Worm (Caenorhabditis elegans) whole organism, early embryonic: ENCODE data around the gene W05B2.2.

Experiments used
- B0310.2 ChIP-seq: sonication (generic microtip); optimal IDR thresholded peaks from 2 replicates; lab custom pipeline; 2016; ENCODE audit warnings: mild to moderate bottlenecking, missing genetic modification characterization, missing compliant biosample characterization
- F13C5.2 ChIP-seq: sonication (generic microtip); optimal IDR thresholded peaks from 2 replicates; lab custom pipeline; 2017; ENCODE audit warnings: mild to moderate bottlenecking, missing genetic modification characterization, inconsistent platforms, missing compliant biosample characterization
- aly-1 ChIP-seq: sonication (generic microtip); optimal IDR thresholded peaks from 2 replicates; lab custom pipeline; 2016; ENCODE audit warnings: missing genetic modification characterization, missing compliant biosample characterization
- ama-1 ChIP-seq: fragments of 150-350 bp; optimal IDR thresholded peaks from 2 replicates; lab custom pipeline; 2014
- ceh-13 ChIP-seq: fragments of 200-800 bp; sonication (Bioruptor generic); optimal IDR thresholded peaks from 2 replicates; lab custom pipeline; 2018; ENCODE audit warnings: mild to moderate bottlenecking, missing genetic modification characterization, missing compliant biosample characterization
- ceh-36 ChIP-seq: sonication (generic microtip); optimal IDR thresholded peaks from 2 replicates; lab custom pipeline; 2016; ENCODE audit warnings: missing genetic modification characterization, inconsistent platforms, missing compliant biosample characterization
- ets-7 ChIP-seq: sonication (generic microtip); optimal IDR thresholded peaks from 2 replicates; lab custom pipeline; 2016; ENCODE audit warnings: missing genotype, missing genetic modification characterization, missing compliant biosample characterization
- flt-1 ChIP-seq: fragments of 200-800 bp; sonication (Bioruptor generic); IDR thresholded peaks from 2 replicates; pipeline ENCODE4 v1.3.6; 2022; ENCODE audit warnings: missing genetic modification characterization, missing compliant biosample characterization
- hmbx-1 ChIP-seq: sonication (generic microtip); optimal IDR thresholded peaks from 2 replicates; lab custom pipeline; 2016; ENCODE audit warnings: mild to moderate bottlenecking, missing genetic modification characterization, missing compliant biosample characterization
- hmg-4 ChIP-seq: fragments of 200-800 bp; sonication (Bioruptor generic); optimal IDR thresholded peaks from 2 replicates; lab custom pipeline; 2018; ENCODE audit warnings: mild to moderate bottlenecking, missing genetic modification characterization, missing compliant biosample characterization
- hnd-1 ChIP-seq: sonication (generic microtip); optimal IDR thresholded peaks from 2 replicates; lab custom pipeline; 2016; ENCODE audit warnings: missing genetic modification characterization, missing compliant biosample characterization
- pes-1 ChIP-seq: fragments of 200-800 bp; sonication (Bioruptor generic); IDR thresholded peaks from 2 replicates; pipeline ENCODE4 v1.3.6; 2022; ENCODE audit warnings: missing genetic modification reagents, missing genetic modification characterization, missing compliant biosample characterization
- scrt-1 ChIP-seq: fragments of 200-800 bp; sonication (Bioruptor generic); IDR thresholded peaks from 2 replicates; pipeline ENCODE4 v1.3.6; 2022; ENCODE audit warnings: missing genetic modification characterization, missing compliant biosample characterization
- sea-1 ChIP-seq: fragments of 200-800 bp; sonication (Bioruptor generic); conservative IDR thresholded peaks from 2 replicates; pipeline ENCODE4 v1.3.6; 2022; ENCODE audit warnings: missing genetic modification characterization, missing compliant biosample characterization
- tbx-11 ChIP-seq: fragments of 200-800 bp; sonication (Bioruptor generic); IDR thresholded peaks from 2 replicates; pipeline ENCODE4 v1.3.6; 2022; ENCODE audit warnings: missing genetic modification characterization, missing compliant biosample characterization
- tbx-37 ChIP-seq: fragments of 200-800 bp; sonication (Bioruptor generic); conservative IDR thresholded peaks from 2 replicates; pipeline ENCODE4 v1.3.6; 2022; ENCODE audit warnings: missing genetic modification reagents, missing genetic modification characterization, missing compliant biosample characterization
- tra-4 ChIP-seq: sonication (generic microtip); optimal IDR thresholded peaks from 2 replicates; lab custom pipeline; 2017; ENCODE audit warnings: missing genetic modification characterization, missing compliant biosample characterization

W05B2.2 gene

DNA sequence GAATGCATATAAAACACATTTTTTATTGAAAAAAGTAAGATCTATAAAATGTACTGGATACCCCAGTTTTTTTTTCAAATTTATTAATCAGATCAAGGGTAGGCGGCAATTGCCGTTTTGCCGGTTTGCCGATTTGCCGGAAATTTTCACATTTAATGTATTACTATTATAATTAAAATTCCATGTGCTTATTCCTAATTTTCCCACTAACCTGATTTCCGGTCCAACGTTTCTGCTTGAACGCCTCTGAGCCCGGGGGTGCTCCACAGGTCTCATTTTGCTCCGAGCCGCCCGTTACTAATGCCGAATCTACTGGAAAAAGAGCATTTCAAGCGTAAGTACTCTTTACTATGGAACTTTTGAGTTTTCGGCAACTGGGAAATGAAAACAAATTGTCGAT is 2.7 kb upstream of the W05B2.2 start, which contains the start of gene dhc-4:
Gene dhc-4 (plus strand): TSS at position 301 of the 400 bp plus-strand sequence.
- TF ChIP-seq pes-1 (GFP tag; lab: Robert Waterston, UW) (no peak), tbx-37 (GFP tag; lab: Robert Waterston, UW) (no peak), sea-1 (GFP tag; lab: Robert Waterston, UW) (no peak), ceh-13 (no peak), tra-4 (tag; lab: Kevin White, UChicago) (no peak), ceh-36 (no peak), F13C5.2 (tag; lab: Kevin White, UChicago) (no peak), aly-1 (tag; lab: Kevin White, UChicago) (no peak), hmg-4 (no peak), tbx-11 (no peak), ets-7 (tag; lab: Kevin White, UChicago) (no peak), hmbx-1 (no peak), scrt-1 (no peak), B0310.2 (tag; lab: Kevin White, UChicago) (no peak), hnd-1 (tag; lab: Kevin White, UChicago) (no peak), ama-1 (lab: Kevin White, UChicago) (no peak), flt-1 (GFP tag; lab: Robert Waterston, UW) (no peak)

DNA sequence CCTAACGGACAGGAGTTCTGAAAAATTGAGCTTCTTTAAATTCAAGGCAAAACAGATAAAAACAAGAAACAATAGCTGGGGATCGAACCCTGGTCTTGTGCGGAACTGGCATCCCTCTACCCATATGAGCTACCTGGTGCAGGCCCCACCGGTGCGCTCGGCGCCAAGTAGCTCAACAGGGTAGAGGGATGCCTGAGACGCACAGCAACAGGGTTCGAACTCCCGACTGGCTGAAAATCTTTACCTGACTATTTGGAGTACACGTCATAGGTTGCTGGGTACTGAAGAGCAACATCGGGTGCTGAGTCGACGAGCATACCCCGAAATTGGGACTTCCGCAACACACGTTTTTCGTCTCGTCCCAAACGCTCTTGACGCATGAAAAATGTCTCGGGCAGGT is 4.0 kb downstream of the W05B2.2 start:
- TF ChIP-seq F13C5.2 (tag; lab: Kevin White, UChicago) (no peak), tbx-11 (no peak), scrt-1 (no peak), hmbx-1 (no peak), hnd-1 (tag; lab: Kevin White, UChicago) (no peak), tra-4 (tag; lab: Kevin White, UChicago) (no peak), sea-1 (GFP tag; lab: Robert Waterston, UW) (no peak), tbx-37 (GFP tag; lab: Robert Waterston, UW) (no peak), flt-1 (GFP tag; lab: Robert Waterston, UW) (no peak), ceh-36 (no peak), ceh-13 (no peak), ets-7 (tag; lab: Kevin White, UChicago) (no peak), aly-1 (tag; lab: Kevin White, UChicago) (no peak)

DNA sequence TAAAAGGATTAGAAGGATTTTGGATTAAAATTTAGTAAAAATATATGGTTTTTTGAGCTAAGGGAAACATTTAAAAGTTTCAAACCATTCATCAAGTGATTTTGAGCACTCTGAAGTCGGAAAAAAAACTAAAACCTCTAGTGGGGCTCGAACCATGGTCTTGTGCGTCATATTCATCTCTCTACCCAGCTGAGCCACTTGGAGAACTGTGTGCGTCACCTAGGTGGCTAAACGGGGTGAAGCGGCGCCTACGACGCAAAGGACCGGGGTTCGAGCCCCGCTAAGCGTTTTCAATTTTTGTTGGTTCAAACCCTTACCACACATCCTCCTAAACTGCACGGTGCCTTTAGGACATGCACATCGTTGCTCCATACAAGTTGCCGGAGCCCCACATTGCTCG is 6.5 kb downstream of the W05B2.2 start:
- TF ChIP-seq hnd-1 (tag; lab: Kevin White, UChicago) = no peak

DNA sequence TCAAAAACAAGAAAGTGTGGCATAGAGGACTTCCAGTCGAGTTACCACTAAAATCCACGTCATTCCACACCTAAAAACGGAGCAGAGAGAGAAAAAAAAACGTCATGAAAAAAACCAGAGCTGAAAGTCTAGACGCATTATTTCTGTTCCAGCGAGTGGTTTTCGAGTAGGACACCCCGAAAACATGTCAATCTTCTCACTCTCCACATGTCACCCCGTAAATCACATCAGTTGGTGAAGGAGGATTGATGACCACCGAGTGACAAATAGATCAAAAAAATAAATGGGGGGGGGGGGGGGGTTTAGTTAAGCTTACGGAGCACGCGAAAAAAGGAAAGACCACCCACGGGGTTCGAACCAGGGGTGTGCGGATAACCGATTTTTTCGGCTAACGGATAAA is 9.2 kb downstream of the W05B2.2 start:
- TF ChIP-seq ama-1 (lab: Kevin White, UChicago) = no peak
- TF ChIP-seq hmbx-1 = no peak
- no peak for TF ChIP-seq scrt-1
- no peak for TF ChIP-seq F13C5.2 (tag; lab: Kevin White, UChicago)
- no peak for TF ChIP-seq sea-1 (GFP tag; lab: Robert Waterston, UW)
- TF ChIP-seq tbx-37 (GFP tag; lab: Robert Waterston, UW) = no peak
- no peak for TF ChIP-seq ets-7 (tag; lab: Kevin White, UChicago)
- no peak for TF ChIP-seq aly-1 (tag; lab: Kevin White, UChicago)
- TF ChIP-seq flt-1 (GFP tag; lab: Robert Waterston, UW) = no peak

DNA sequence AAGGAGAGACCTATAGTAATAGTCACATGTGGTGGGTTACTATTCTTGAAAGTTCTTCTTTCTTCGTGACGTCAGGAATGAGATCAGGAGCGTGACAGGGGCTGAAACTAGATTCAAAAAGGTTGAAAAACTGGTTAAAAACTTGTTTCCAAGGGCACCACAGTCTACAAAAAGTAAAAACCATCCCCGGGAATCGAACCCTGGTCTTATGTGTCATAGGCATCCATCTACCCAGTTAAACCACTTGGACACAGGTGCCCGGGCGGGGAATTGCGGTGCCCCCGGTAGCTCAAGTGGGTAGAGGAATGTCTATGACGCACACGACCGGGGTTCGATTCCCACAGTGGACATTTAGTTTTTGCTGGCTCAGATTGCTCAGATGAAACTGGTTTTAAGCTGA is 9.7 kb downstream of the W05B2.2 start:
- TF ChIP-seq ets-7 (tag; lab: Kevin White, UChicago) = no peak

DNA sequence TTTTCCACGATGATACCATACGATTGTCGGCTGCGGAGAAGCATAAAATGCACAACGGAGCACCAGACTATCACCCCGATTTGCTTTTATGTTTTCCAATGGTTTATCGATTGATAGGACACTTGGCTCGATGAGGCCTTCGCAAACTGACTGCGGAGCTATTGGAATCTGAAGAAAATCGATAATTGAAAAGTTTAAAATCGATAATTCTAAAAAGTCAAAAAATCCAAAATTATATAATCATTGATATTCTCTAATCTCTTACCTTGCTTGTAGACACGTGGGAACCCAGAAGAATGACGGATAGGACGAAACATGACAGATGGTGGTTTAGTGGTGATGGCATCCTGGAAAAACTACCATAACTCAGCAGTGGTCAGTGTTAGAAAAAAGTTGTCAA is 13.8 kb downstream of the W05B2.2 start, which contains the start of gene zig-5:
Gene zig-5 (minus strand): TSS at position 349 of the 400 bp plus-strand sequence.
- TF ChIP-seq ama-1 (lab: Kevin White, UChicago) = no peak
- no peak for TF ChIP-seq F13C5.2 (tag; lab: Kevin White, UChicago)
- no peak for TF ChIP-seq ceh-36
- TF ChIP-seq pes-1 (GFP tag; lab: Robert Waterston, UW) = no peak
- TF ChIP-seq scrt-1 = no peak
- no peak for TF ChIP-seq tbx-37 (GFP tag; lab: Robert Waterston, UW)
- TF ChIP-seq tra-4 (tag; lab: Kevin White, UChicago) = no peak
- no peak for TF ChIP-seq hmg-4
- no peak for TF ChIP-seq flt-1 (GFP tag; lab: Robert Waterston, UW)
- TF ChIP-seq ets-7 (tag; lab: Kevin White, UChicago) = no peak
- no peak for TF ChIP-seq sea-1 (GFP tag; lab: Robert Waterston, UW)
- TF ChIP-seq B0310.2 (tag; lab: Kevin White, UChicago) = no peak
- TF ChIP-seq aly-1 (tag; lab: Kevin White, UChicago) = no peak
- TF ChIP-seq tbx-11 = no peak
- no peak for TF ChIP-seq hnd-1 (tag; lab: Kevin White, UChicago)
- TF ChIP-seq ceh-13 = no peak
- TF ChIP-seq hmbx-1 = no peak

DNA sequence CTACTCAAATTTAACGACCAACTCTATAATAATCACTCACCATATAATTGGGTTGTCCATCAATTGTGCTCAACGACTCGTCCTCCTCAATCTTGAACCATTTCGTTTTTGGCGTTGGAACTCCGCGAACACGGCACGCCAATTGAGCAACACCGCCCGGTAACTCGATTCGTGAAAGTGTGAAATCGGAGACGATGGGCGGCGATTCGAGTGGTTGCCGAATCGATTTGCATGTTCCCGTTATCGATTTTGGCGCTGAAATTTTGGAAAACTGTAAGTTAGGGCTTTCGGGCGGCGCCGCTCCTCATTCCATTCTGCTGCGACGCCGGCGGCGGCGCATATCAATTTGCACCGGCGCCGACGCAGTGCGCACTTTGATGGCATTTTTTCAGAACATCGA is 15.2 kb downstream of the W05B2.2 start:
- TF ChIP-seq F13C5.2 (tag; lab: Kevin White, UChicago) (no peak), ceh-13 (no peak), flt-1 (GFP tag; lab: Robert Waterston, UW) (no peak), sea-1 (GFP tag; lab: Robert Waterston, UW) (no peak), tra-4 (tag; lab: Kevin White, UChicago) (no peak), hmbx-1 (no peak), tbx-11 (no peak), B0310.2 (tag; lab: Kevin White, UChicago) (no peak), hnd-1 (tag; lab: Kevin White, UChicago) (no peak), ama-1 (lab: Kevin White, UChicago) (no peak), pes-1 (GFP tag; lab: Robert Waterston, UW) (no peak), ceh-36 (no peak), hmg-4 (no peak)

DNA sequence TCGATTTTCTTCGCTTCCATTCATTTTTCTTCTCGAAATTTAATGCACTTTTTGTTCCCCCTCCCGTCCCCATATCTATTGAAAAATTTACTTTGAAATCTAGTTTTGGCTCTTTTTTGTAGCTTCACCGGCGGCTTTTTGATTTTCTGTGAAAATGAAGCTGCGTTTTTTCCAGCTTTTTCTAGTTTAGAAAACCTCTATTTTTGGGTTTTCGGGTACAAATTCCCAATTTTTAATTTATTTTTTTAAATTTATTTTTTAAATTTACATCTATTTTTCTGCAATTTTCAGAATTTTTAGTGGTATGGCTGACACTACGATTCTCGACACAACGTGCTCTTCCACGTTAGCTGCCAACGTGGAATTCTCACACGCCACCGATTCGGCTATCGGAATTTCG is 19.8 kb downstream of the W05B2.2 start, which contains the start of gene strd-1:
Gene strd-1 (plus strand): TSS at position 301 of the 400 bp plus-strand sequence.
- TF ChIP-seq aly-1 (tag; lab: Kevin White, UChicago) (no peak), ets-7 (tag; lab: Kevin White, UChicago) (no peak), ceh-13 (no peak), ceh-36 (no peak), tra-4 (tag; lab: Kevin White, UChicago) (no peak), hmg-4 (no peak), flt-1 (GFP tag; lab: Robert Waterston, UW) (no peak), pes-1 (GFP tag; lab: Robert Waterston, UW) (no peak), hmbx-1 (no peak), F13C5.2 (tag; lab: Kevin White, UChicago) (no peak), scrt-1 (no peak)
